Fruit fly (Drosophila melanogaster) whole organism, prepupa: ENCODE data around the gene AGO2.

ENCODE experiments used
- CG11902 ChIP-seq: fragments of 200-800 bp; sonication (Bioruptor generic); optimal IDR thresholded peaks from 3 replicates; lab custom pipeline; 2016; ENCODE audit warnings: missing biosample characterization, missing genetic modification characterization
- CG15336 ChIP-seq: fragments of 200-800 bp; sonication (Bioruptor generic); IDR thresholded peaks from 2 replicates; pipeline ENCODE4 v1.3.6; 2022; ENCODE audit warnings: missing biosample characterization, missing genetic modification characterization
- CG16779 ChIP-seq: fragments of 200-800 bp; sonication (Bioruptor generic); optimal IDR thresholded peaks from 3 replicates; lab custom pipeline; 2017; ENCODE audit warnings: missing biosample characterization, mild to moderate bottlenecking, missing genetic modification characterization
- CG31627 ChIP-seq: fragments of 200-800 bp; sonication (Bioruptor generic); optimal IDR thresholded peaks from 3 replicates; lab custom pipeline; 2016; ENCODE audit warnings: missing biosample characterization, missing genetic modification characterization
- CG3919 ChIP-seq: fragments of 200-800 bp; sonication (Bioruptor generic); optimal IDR thresholded peaks from 3 replicates; lab custom pipeline; 2016; ENCODE audit warnings: missing biosample characterization, missing genetic modification characterization
- CG4318 ChIP-seq: fragments of 200-800 bp; sonication (Bioruptor generic); optimal IDR thresholded peaks from 3 replicates; lab custom pipeline; 2017; ENCODE audit warnings: missing biosample characterization, mild to moderate bottlenecking, missing genetic modification characterization
- CG6792 ChIP-seq: fragments of 200-800 bp; sonication (Bioruptor generic); optimal IDR thresholded peaks from 3 replicates; lab custom pipeline; 2016; ENCODE audit warnings: missing biosample characterization, missing genetic modification characterization
- Hr39 ChIP-seq: fragments of 200-800 bp; sonication (Bioruptor generic); optimal IDR thresholded peaks from 2 replicates; lab custom pipeline; 2016; ENCODE audit warnings: missing biosample characterization, missing genetic modification characterization
- OdsH ChIP-seq: fragments of 200-800 bp; sonication (Bioruptor generic); optimal IDR thresholded peaks from 3 replicates; lab custom pipeline; 2016; ENCODE audit warnings: missing biosample characterization, missing genetic modification characterization
- Sox102F ChIP-seq: fragments of 200-800 bp; sonication (Bioruptor generic); optimal IDR thresholded peaks from 2 replicates; lab custom pipeline; 2016; ENCODE audit warnings: missing biosample characterization, mild to moderate bottlenecking, missing genetic modification characterization
- spab ChIP-seq: fragments of 200-800 bp; sonication (Bioruptor generic); optimal IDR thresholded peaks from 2 replicates; lab custom pipeline; 2017; ENCODE audit warnings: missing biosample characterization, mild to moderate bottlenecking, missing genetic modification characterization, missing genetic modification reagents

- TF ChIP-seq CG16779 (tag; lab: Kevin White, UChicago), result no peak
- TF ChIP-seq CG11902 (GFP tag; lab: Kevin White, UChicago), result no peak
- TF ChIP-seq spab (GFP tag; lab: Kevin White, UChicago), result no peak
- no peak for TF ChIP-seq CG31627 (GFP tag; lab: Kevin White, UChicago)
- no peak for TF ChIP-seq CG6792
- TF ChIP-seq Hr39 (GFP tag; lab: Kevin White, UChicago), result no peak
- TF ChIP-seq Sox102F, result no peak
- TF ChIP-seq OdsH, result no peak
- TF ChIP-seq CG15336, result no peak
- TF ChIP-seq CG4318 (GFP tag; lab: Kevin White, UChicago), result no peak
- TF ChIP-seq CG3919 (GFP tag; lab: Kevin White, UChicago), result no peak
Observed at dm6 chr3L:15538582-15539490, 15.1 kb upstream of the AGO2 start.
